Fruit fly (Drosophila melanogaster) whole organism, prepupa: ENCODE data around the gene eIF2beta.
A peak's percentile ranks its signal among the peaks of the same experiment; 100 is the strongest.

Source experiments
- Blimp-1 ChIP-seq: fragments of 200-800 bp; sonication (Bioruptor generic); optimal IDR thresholded peaks from 3 replicates; lab custom pipeline; 2017; ENCODE audit warnings: missing biosample characterization, missing genetic modification characterization, mild to moderate bottlenecking, moderate library complexity, missing genetic modification reagents
- CG10669 ChIP-seq: fragments of 200-800 bp; sonication (Bioruptor generic); optimal IDR thresholded peaks from 3 replicates; lab custom pipeline; 2018; ENCODE audit warnings: missing biosample characterization, mild to moderate bottlenecking, missing genetic modification characterization, moderate library complexity
- CG11294 ChIP-seq: fragments of 200-800 bp; sonication (Bioruptor generic); IDR thresholded peaks from 2 replicates; pipeline ENCODE4 v1.3.6; 2022; ENCODE audit warnings: missing biosample characterization, missing genetic modification characterization
- CG31627 ChIP-seq: fragments of 200-800 bp; sonication (Bioruptor generic); optimal IDR thresholded peaks from 3 replicates; lab custom pipeline; 2016; ENCODE audit warnings: missing biosample characterization, missing genetic modification characterization
- CG6808 ChIP-seq: fragments of 200-800 bp; sonication (Bioruptor generic); optimal IDR thresholded peaks from 3 replicates; lab custom pipeline; 2017; ENCODE audit warnings: missing biosample characterization, missing genetic modification characterization, mild to moderate bottlenecking, moderate library complexity, missing genetic modification reagents
- CG7368 ChIP-seq: fragments of 200-800 bp; sonication (Bioruptor generic); optimal IDR thresholded peaks from 3 replicates; lab custom pipeline; 2016; ENCODE audit warnings: missing biosample characterization, missing genetic modification characterization
- CG8319 ChIP-seq: fragments of 200-800 bp; sonication (Bioruptor generic); optimal IDR thresholded peaks from 3 replicates; lab custom pipeline; 2016; ENCODE audit warnings: missing biosample characterization, missing genetic modification characterization
- Ets21C ChIP-seq: fragments of 200-800 bp; sonication (Bioruptor generic); optimal IDR thresholded peaks from 3 replicates; lab custom pipeline; 2016; ENCODE audit warnings: missing biosample characterization, missing genetic modification characterization
- Sox102F ChIP-seq: fragments of 200-800 bp; sonication (Bioruptor generic); optimal IDR thresholded peaks from 2 replicates; lab custom pipeline; 2016; ENCODE audit warnings: missing biosample characterization, mild to moderate bottlenecking, missing genetic modification characterization
- dac ChIP-seq: fragments of 200-800 bp; sonication (Bioruptor generic); optimal IDR thresholded peaks from 2 replicates; lab custom pipeline; 2017; ENCODE audit warnings: missing biosample characterization, mild to moderate bottlenecking, missing genetic modification characterization
- dsx ChIP-seq: fragments of 200-800 bp; optimal IDR thresholded peaks from 3 replicates; lab custom pipeline; 2019; ENCODE audit warnings: missing biosample characterization, mild to moderate bottlenecking, missing genetic modification characterization, moderate library complexity; ENCODE audit not compliant: poor library complexity, severe bottlenecking
- lz ChIP-seq: fragments of 200-800 bp; sonication (Bioruptor generic); optimal IDR thresholded peaks from 3 replicates; lab custom pipeline; 2016; ENCODE audit warnings: missing biosample characterization, missing genetic modification characterization
- svp ChIP-seq: fragments of 200-800 bp; sonication (Bioruptor generic); peaks from one replicate; lab custom pipeline; 2016; ENCODE audit warnings: missing biosample characterization, missing genetic modification characterization

DNA sequence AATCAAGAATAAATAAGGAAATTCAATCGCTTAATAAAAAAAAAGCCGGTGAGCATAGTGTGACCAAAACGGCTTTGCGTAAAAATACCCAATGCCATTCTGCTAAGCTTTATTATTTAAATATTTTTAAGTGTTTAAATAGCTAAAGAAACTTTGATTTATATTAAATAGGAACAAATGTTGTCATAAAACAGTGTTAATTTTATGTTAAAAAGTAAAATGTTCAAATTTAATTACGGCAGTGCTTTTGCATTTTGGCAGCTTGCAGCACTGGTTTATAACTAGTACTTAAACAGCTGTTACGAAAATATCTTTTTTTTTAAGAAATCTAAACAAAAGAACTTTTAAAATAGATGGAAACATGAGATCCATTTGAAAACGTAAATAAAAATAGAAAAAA, 25.3 kb downstream of the eIF2beta start, which contains the start of the genes CG10638 and CG10681:
- TF ChIP-seq lz (GFP tag; lab: Kevin White, UChicago) = peak; percentile 49
- TF ChIP-seq dsx (GFP tag; lab: Kevin White, UChicago) = peak; percentile 13
- TF ChIP-seq CG8319 = no peak
- no peak for TF ChIP-seq CG10669 (GFP tag; lab: Kevin White, UChicago)
- TF ChIP-seq CG7368 (GFP tag; lab: Kevin White, UChicago) = no peak
- TF ChIP-seq CG31627 (GFP tag; lab: Kevin White, UChicago) = peak; percentile 40
- TF ChIP-seq Ets21C (GFP tag; lab: Kevin White, UChicago) = no peak
- no peak for TF ChIP-seq svp (GFP tag; lab: Kevin White, UChicago)
- TF ChIP-seq CG6808 = peak; percentile 4
- no peak for TF ChIP-seq dac (GFP tag; lab: Kevin White, UChicago)
- TF ChIP-seq Sox102F = no peak
- TF ChIP-seq CG11294 (GFP tag; lab: Robert Waterston, UW) = no peak
- TF ChIP-seq Blimp-1 (GFP tag; lab: Kevin White, UChicago) = peak; percentile 8
